Worm (Caenorhabditis elegans) whole organism, L1 larva: Measurements from ENCODE around the gene acs-5.
A peak's percentile ranks its signal among the peaks of the same experiment; 100 is the strongest.

ENCODE experiments used
- C04F5.9 ChIP-seq: sonication (generic microtip); optimal IDR thresholded peaks from 2 replicates; lab custom pipeline; 2016; ENCODE audit warnings: missing genetic modification characterization, missing compliant biosample characterization
- C34B4.2 ChIP-seq: sonication (generic microtip); optimal IDR thresholded peaks from 2 replicates; lab custom pipeline; 2017; ENCODE audit warnings: mild to moderate bottlenecking, missing genetic modification characterization, missing compliant biosample characterization
- Y116A8C.19 ChIP-seq: sonication (generic microtip); optimal IDR thresholded peaks from 2 replicates; lab custom pipeline; 2016; ENCODE audit warnings: missing compliant biosample characterization, missing genetic modification characterization, borderline replicate concordance
- alr-1 ChIP-seq: fragments of 200-800 bp; sonication (Bioruptor generic); optimal IDR thresholded peaks from 2 replicates; lab custom pipeline; 2018; ENCODE audit warnings: borderline replicate concordance, mild to moderate bottlenecking, missing genetic modification characterization, missing compliant biosample characterization
- aly-2 ChIP-seq: fragments of 150-350 bp; optimal IDR thresholded peaks from 2 replicates; lab custom pipeline; 2014; ENCODE audit warnings: missing biosample characterization, missing genetic modification characterization
- blmp-1 ChIP-seq: fragments of 150-350 bp; optimal IDR thresholded peaks from 2 replicates; lab custom pipeline; 2014; ENCODE audit warnings: missing biosample characterization, missing genetic modification characterization
- ceh-82 ChIP-seq, 3 experiments: fragments of 150-350 bp in 1 of 3; sonication (generic microtip) in 2 of 3; optimal IDR thresholded peaks; 2 replicates each; lab custom pipeline; 2014 to 2017; ENCODE audit warnings: missing biosample characterization in 3 of 3, missing genetic modification characterization in 3 of 3
- dpl-1 ChIP-seq, 3 experiments: fragments of 150-350 bp in 2 of 3; sonication (generic microtip) in 1 of 3; optimal IDR thresholded peaks; 2 replicates each; lab custom pipeline; 2014 to 2017; ENCODE audit warnings: missing biosample characterization in 3 of 3, missing genetic modification characterization in 3 of 3, missing genetic modification reagents in 3 of 3
- efl-1 ChIP-seq, 4 experiments: fragments of 150-350 bp; optimal IDR thresholded peaks in 3 of 4; peaks in 1 of 4; 1 replicate in 1 of 4; 2 replicates in 3 of 4; lab custom pipeline; 2014; ENCODE audit warnings: missing biosample characterization in 2 of 4, missing genetic modification characterization in 2 of 4, missing genetic modification reagents in 2 of 4
- egl-13 ChIP-seq: sonication (generic microtip); optimal IDR thresholded peaks from 2 replicates; lab custom pipeline; 2016; ENCODE audit warnings: missing genotype, missing genetic modification reagents, missing genetic modification characterization, missing compliant biosample characterization
- elt-2 ChIP-seq: sonication (generic microtip); optimal IDR thresholded peaks from 2 replicates; lab custom pipeline; 2016; ENCODE audit warnings: missing genetic modification characterization, mild to moderate bottlenecking, inconsistent platforms, missing compliant biosample characterization, missing genetic modification reagents
- fkh-10 ChIP-seq: sonication (generic microtip); optimal IDR thresholded peaks from 2 replicates; lab custom pipeline; 2017; ENCODE audit warnings: missing biosample characterization, missing genetic modification reagents, missing genetic modification characterization
- fkh-4 ChIP-seq: sonication (generic microtip); optimal IDR thresholded peaks from 2 replicates; lab custom pipeline; 2016; ENCODE audit warnings: missing compliant biosample characterization, missing genetic modification characterization, borderline replicate concordance
- hlh-17 ChIP-seq: fragments of 200-800 bp; sonication (Bioruptor generic); optimal IDR thresholded peaks from 2 replicates; lab custom pipeline; 2018; ENCODE audit warnings: missing genetic modification characterization, mild to moderate bottlenecking, missing compliant biosample characterization, moderate library complexity, borderline replicate concordance
- jun-1 ChIP-seq: fragments of 150-350 bp; optimal IDR thresholded peaks from 2 replicates; lab custom pipeline; 2014; ENCODE audit warnings: missing biosample characterization, missing genetic modification reagents, missing genetic modification characterization
- lin-14 ChIP-seq: fragments of 200-800 bp; sonication (Bioruptor generic); optimal IDR thresholded peaks from 2 replicates; lab custom pipeline; 2018; ENCODE audit warnings: mild to moderate bottlenecking, missing genetic modification characterization, moderate library complexity, missing compliant biosample characterization
- lin-15B ChIP-seq: fragments of 150-350 bp; sonication (generic microtip); optimal IDR thresholded peaks from 3 replicates; lab custom pipeline; 2014; ENCODE audit warnings: missing biosample characterization, missing genetic modification characterization
- lin-39 ChIP-seq: fragments of 150-350 bp; optimal IDR thresholded peaks from 2 replicates; lab custom pipeline; 2014; ENCODE audit warnings: missing biosample characterization, missing genetic modification reagents, missing genetic modification characterization
- lir-3 ChIP-seq: sonication (generic microtip); optimal IDR thresholded peaks from 2 replicates; lab custom pipeline; 2016; ENCODE audit warnings: mild to moderate bottlenecking, missing genetic modification characterization, moderate library complexity, missing compliant biosample characterization; ENCODE audit not compliant: poor library complexity
- mdl-1 ChIP-seq, 2 experiments: fragments of 150-350 bp; optimal IDR thresholded peaks; 2 replicates each; lab custom pipeline; 2014 to 2017; ENCODE audit warnings: missing biosample characterization in 2 of 2, missing genetic modification characterization in 2 of 2, inconsistent platforms in 1 of 2
- nhr-11 ChIP-seq: fragments of 150-350 bp; optimal IDR thresholded peaks from 2 replicates; lab custom pipeline; 2014; ENCODE audit warnings: missing biosample characterization, missing genetic modification characterization
- nhr-12 ChIP-seq: sonication (generic microtip); optimal IDR thresholded peaks from 2 replicates; lab custom pipeline; 2017; ENCODE audit warnings: missing biosample characterization, missing genetic modification characterization
- nhr-19 ChIP-seq: fragments of 200-800 bp; sonication (Bioruptor generic); conservative IDR thresholded peaks from 2 replicates; pipeline ENCODE4 v1.3.6; 2022; ENCODE audit warnings: missing genetic modification characterization, missing compliant biosample characterization
- nhr-77 ChIP-seq: fragments of 150-350 bp; optimal IDR thresholded peaks from 2 replicates; lab custom pipeline; 2014; ENCODE audit warnings: missing biosample characterization, missing genetic modification characterization
- nhr-84 ChIP-seq: sonication (generic microtip); optimal IDR thresholded peaks from 2 replicates; lab custom pipeline; 2017; ENCODE audit warnings: missing biosample characterization, missing genetic modification characterization
- sptf-1 ChIP-seq: fragments of 150-350 bp; optimal IDR thresholded peaks from 2 replicates; lab custom pipeline; 2014; ENCODE audit warnings: missing biosample characterization, missing genetic modification characterization
- tlp-1 ChIP-seq: fragments of 150-350 bp; optimal IDR thresholded peaks from 2 replicates; lab custom pipeline; 2014; ENCODE audit warnings: missing biosample characterization, missing genetic modification characterization
- unc-30 ChIP-seq: sonication (generic microtip); optimal IDR thresholded peaks from 2 replicates; lab custom pipeline; 2017; ENCODE audit warnings: missing biosample characterization, missing genetic modification characterization
- xbp-1 ChIP-seq: sonication (generic microtip); optimal IDR thresholded peaks from 2 replicates; lab custom pipeline; 2016; ENCODE audit warnings: missing genetic modification characterization, missing compliant biosample characterization
- ztf-11 ChIP-seq, 2 experiments: sonication (generic microtip); optimal IDR thresholded peaks; 2 replicates each; lab custom pipeline; 2016 to 2017; ENCODE audit warnings: missing genetic modification characterization in 2 of 2, missing biosample characterization in 1 of 2, missing compliant biosample characterization in 1 of 2
- ztf-4 ChIP-seq: fragments of 150-350 bp; optimal IDR thresholded peaks from 2 replicates; lab custom pipeline; 2014; ENCODE audit warnings: missing biosample characterization, missing genetic modification characterization

acs-5 gene

DNA sequence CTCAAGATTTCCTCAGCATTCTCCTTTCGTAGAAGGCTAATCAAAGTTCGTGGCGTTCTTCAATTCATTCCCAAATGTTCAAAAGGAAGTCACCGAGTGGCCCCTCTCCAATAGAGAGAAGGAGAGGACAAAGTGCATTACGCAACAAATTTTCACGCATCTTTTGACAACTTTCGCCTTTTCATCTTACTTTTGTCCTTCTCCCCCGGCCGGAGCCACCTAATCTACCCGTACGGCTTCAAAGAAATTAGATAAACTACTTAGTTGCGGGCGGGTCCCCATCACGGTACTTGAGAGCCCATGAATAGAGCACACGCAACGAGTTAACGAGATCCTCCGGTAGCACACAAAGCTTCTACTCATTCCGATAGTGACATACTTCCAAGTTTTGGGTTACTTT is 16.6 kb downstream of the acs-5 start:
- TF ChIP-seq fkh-10 (GFP tag; lab: Kevin White, UChicago) (peak; percentile 75), nhr-19 (GFP tag; lab: Robert Waterston, UW) (no peak), ceh-82 (tag; optimal IDR thresholded peaks at IDR 0.05; lab: Kevin White, UChicago) (no peak), hlh-17 (GFP tag; lab: Kevin White, UChicago) (no peak), lin-14 (peak; percentile 23), dpl-1 (GFP tag; optimal IDR thresholded peaks at IDR 0.05; lab: Kevin White, UChicago) (no peak), C04F5.9 (tag; lab: Kevin White, UChicago) (no peak), fkh-4 (tag; lab: Kevin White, UChicago) (no peak), Y116A8C.19 (tag; lab: Kevin White, UChicago) (no peak), lir-3 (no peak), unc-30 (tag; lab: Kevin White, UChicago) (no peak), nhr-77 (tag; lab: Kevin White, UChicago) (no peak), sptf-1 (tag; lab: Kevin White, UChicago) (no peak), lin-39 (tag; lab: Kevin White, UChicago) (no peak), aly-2 (tag; lab: Kevin White, UChicago) (no peak)

DNA sequence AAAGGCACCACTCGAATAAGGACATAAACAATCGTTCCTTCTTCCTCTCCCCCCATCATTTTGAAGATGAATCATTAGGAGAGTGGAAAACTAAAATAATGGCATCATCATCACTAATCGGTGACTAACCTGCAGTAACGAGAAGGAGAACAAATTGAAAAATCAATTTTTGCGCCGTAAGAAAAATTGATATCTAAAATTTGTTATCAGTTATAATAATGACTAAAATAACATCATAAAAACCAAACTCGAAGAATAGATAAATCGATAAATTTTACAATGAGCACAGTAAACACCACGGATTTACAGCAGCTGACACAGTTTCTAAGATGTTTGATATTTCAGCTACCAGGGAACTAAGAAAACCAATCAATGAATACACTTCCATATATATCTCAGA is 17.1 kb downstream of the acs-5 start:
- TF ChIP-seq nhr-11, result no peak
- no peak for TF ChIP-seq jun-1 (tag; lab: Kevin White, UChicago)
- no peak for TF ChIP-seq xbp-1 (tag; lab: Kevin White, UChicago)
- no peak for TF ChIP-seq mdl-1 (tag; optimal IDR thresholded peaks at IDR 0.05; lab: Kevin White, UChicago)
- no peak for TF ChIP-seq nhr-12 (tag; lab: Kevin White, UChicago)

- TF ChIP-seq lin-14 (no peak), ztf-11 (tag; optimal IDR thresholded peaks at IDR 0.05; lab: Kevin White, UChicago) (no peak), ztf-4 (no peak), C34B4.2 (tag; lab: Kevin White, UChicago) (no peak), nhr-84 (tag; lab: Kevin White, UChicago) (no peak), efl-1 (optimal IDR thresholded peaks at IDR 0.05; lab: Kevin White, UChicago) (no peak), efl-1 (GFP tag; optimal IDR thresholded peaks at IDR 0.05 in 1 of 2; lab: Kevin White, UChicago) (peak in 1 of 2 experiments; percentile 6), egl-13 (no peak), lir-3 (no peak), alr-1 (peak; percentile 11), blmp-1 (tag; lab: Kevin White, UChicago) (no peak)
- TF ChIP-seq, all 84 proteins: peak for 2
Observed at ce11 chrIII:13525118-13525839, 18.1 kb downstream of the acs-5 start.

DNA sequence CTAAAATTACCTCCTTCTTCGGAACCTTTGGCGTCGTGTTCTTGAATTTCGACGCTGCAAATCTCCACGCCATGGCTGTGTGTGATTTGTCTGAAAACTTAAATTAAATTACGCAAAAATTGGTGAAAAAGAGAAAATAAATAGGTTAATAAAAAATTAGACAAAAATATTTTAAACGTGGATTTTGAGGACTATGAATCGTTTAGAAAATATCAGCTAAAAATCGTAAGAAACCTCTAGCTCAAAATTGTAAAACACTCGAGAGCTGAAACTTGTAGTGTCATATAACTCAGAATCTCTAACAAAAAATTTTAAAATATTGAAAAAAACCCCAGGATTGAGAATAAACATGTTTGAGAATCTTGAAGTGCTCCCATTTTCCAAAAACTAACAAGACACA is 19.3 kb downstream of the acs-5 start, which contains the start of gene pod-1:
Gene pod-1 (minus strand): TSS at position 101 of the 400 bp plus-strand sequence.
- TF ChIP-seq blmp-1 (tag; lab: Kevin White, UChicago) (no peak), lin-15B (tag; lab: Kevin White, UChicago) (no peak)

- TF ChIP-seq elt-2 (tag; lab: Kevin White, UChicago), result no peak
- no peak for TF ChIP-seq tlp-1
- TF ChIP-seq efl-1 (optimal IDR thresholded peaks at IDR 0.05; lab: Kevin White, UChicago), result no peak
- peak in 1 of 2 experiments; percentile 85 for TF ChIP-seq efl-1 (GFP tag; optimal IDR thresholded peaks at IDR 0.05 in 1 of 2; lab: Kevin White, UChicago)
Observed at ce11 chrIII:13518437-13518836, 24.9 kb downstream of the acs-5 start.
